Worm (Caenorhabditis elegans) whole organism, late embryonic: ENCODE data around the gene acr-8.

Source experiments
- C08G9.2 ChIP-seq: sonication (generic microtip); optimal IDR thresholded peaks from 2 replicates; lab custom pipeline; 2016; ENCODE audit warnings: mild to moderate bottlenecking, missing genetic modification characterization, moderate library complexity, missing compliant biosample characterization
- ama-1 ChIP-seq: fragments of 150-350 bp; optimal IDR thresholded peaks from 2 replicates; lab custom pipeline; 2014
- ceh-22 ChIP-seq: sonication (generic microtip); optimal IDR thresholded peaks from 2 replicates; lab custom pipeline; 2017; ENCODE audit warnings: missing biosample characterization, missing genetic modification characterization
- ceh-34 ChIP-seq: sonication (generic microtip); optimal IDR thresholded peaks from 2 replicates; lab custom pipeline; 2016; ENCODE audit warnings: mild to moderate bottlenecking, missing genetic modification characterization, missing compliant biosample characterization
- dve-1 ChIP-seq: sonication (generic microtip); optimal IDR thresholded peaks from 2 replicates; lab custom pipeline; 2017; ENCODE audit warnings: antibody characterized with exemption, mild to moderate bottlenecking, missing genetic modification characterization, missing compliant biosample characterization
- ets-4 ChIP-seq: sonication (generic microtip); optimal IDR thresholded peaks from 2 replicates; lab custom pipeline; 2016; ENCODE audit warnings: missing genetic modification characterization, missing compliant biosample characterization
- gmeb-2 ChIP-seq: sonication (generic microtip); optimal IDR thresholded peaks from 2 replicates; lab custom pipeline; 2016; ENCODE audit warnings: missing genetic modification characterization, inconsistent platforms, missing compliant biosample characterization
- madf-2 ChIP-seq: sonication (generic microtip); optimal IDR thresholded peaks from 2 replicates; lab custom pipeline; 2017; ENCODE audit warnings: missing genetic modification characterization, missing compliant biosample characterization
- pax-1 ChIP-seq: fragments of 150-350 bp; optimal IDR thresholded peaks from 2 replicates; lab custom pipeline; 2014; ENCODE audit warnings: missing biosample characterization, missing genetic modification characterization
- pha-4 ChIP-seq: fragments of 150-350 bp; optimal IDR thresholded peaks from 2 replicates; lab custom pipeline; 2018; ENCODE audit warnings: missing biosample characterization, missing genetic modification reagents, missing genetic modification characterization
- sox-4 ChIP-seq: sonication (generic microtip); optimal IDR thresholded peaks from 2 replicates; lab custom pipeline; 2017; ENCODE audit warnings: mild to moderate bottlenecking, missing genetic modification characterization, inconsistent platforms, missing compliant biosample characterization
- unc-86 ChIP-seq: sonication (generic microtip); optimal IDR thresholded peaks from 2 replicates; lab custom pipeline; 2016; ENCODE audit warnings: missing genetic modification characterization, missing compliant biosample characterization

DNA sequence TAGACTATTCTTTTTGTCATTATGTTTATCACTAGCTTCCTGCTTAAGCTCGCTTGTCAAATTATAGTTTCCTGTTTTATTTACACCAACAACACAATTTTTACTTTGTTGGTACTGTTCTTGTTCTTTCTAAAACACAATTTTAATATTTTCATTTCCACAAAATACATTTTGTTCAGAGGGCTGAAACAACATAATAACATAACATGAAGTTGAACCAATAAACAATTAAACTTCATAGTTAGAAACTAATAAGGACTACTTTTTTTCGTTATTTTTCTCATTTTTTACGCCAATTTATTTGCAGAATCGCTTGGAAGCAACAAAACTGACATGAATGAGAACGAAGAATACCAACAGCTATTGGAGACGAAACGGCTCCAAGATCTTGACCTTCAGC, 31.3 kb downstream of the acr-8 start, which contains the start of gene C39B10.3:
- TF ChIP-seq ceh-34, result no peak
- TF ChIP-seq dve-1 (tag; lab: Kevin White, UChicago), result no peak
- TF ChIP-seq unc-86 (tag; lab: Kevin White, UChicago), result no peak
- TF ChIP-seq ets-4 (tag; lab: Kevin White, UChicago), result no peak
- no peak for TF ChIP-seq pha-4 (tag; lab: Kevin White, UChicago)
- no peak for TF ChIP-seq ceh-22 (tag; lab: Kevin White, UChicago)
- no peak for TF ChIP-seq ama-1 (lab: Kevin White, UChicago)
- no peak for TF ChIP-seq madf-2 (tag; lab: Kevin White, UChicago)
- TF ChIP-seq gmeb-2, result no peak
- no peak for TF ChIP-seq sox-4 (tag; lab: Kevin White, UChicago)
- TF ChIP-seq C08G9.2 (tag; lab: Kevin White, UChicago), result no peak
- TF ChIP-seq pax-1 (tag; lab: Kevin White, UChicago), result no peak
